Worm (Caenorhabditis elegans) whole organism, L2 larva: ENCODE measurements around the gene lin-39.

Source experiments
- C34F6.9 ChIP-seq: fragments of 150-350 bp; optimal IDR thresholded peaks from 2 replicates; lab custom pipeline; 2014; ENCODE audit warnings: missing biosample characterization, missing genetic modification characterization
- F13H6.1 ChIP-seq: sonication (generic microtip); optimal IDR thresholded peaks from 2 replicates; lab custom pipeline; 2016; ENCODE audit warnings: missing genetic modification characterization, missing compliant biosample characterization
- R02D3.7 ChIP-seq: fragments of 150-350 bp; optimal IDR thresholded peaks from 2 replicates; lab custom pipeline; 2014; ENCODE audit warnings: missing biosample characterization, missing genetic modification characterization
- Y55F3AM.14 ChIP-seq: fragments of 200-800 bp; sonication (Bioruptor generic); optimal IDR thresholded peaks from 2 replicates; lab custom pipeline; 2018; ENCODE audit warnings: mild to moderate bottlenecking, missing genetic modification characterization, missing compliant biosample characterization
- alr-1 ChIP-seq: fragments of 150-350 bp; optimal IDR thresholded peaks from 2 replicates; lab custom pipeline; 2014; ENCODE audit warnings: missing biosample characterization, missing genetic modification characterization
- aly-2 ChIP-seq: fragments of 150-350 bp; optimal IDR thresholded peaks from 2 replicates; lab custom pipeline; 2014; ENCODE audit warnings: missing biosample characterization, missing genetic modification characterization
- blmp-1 ChIP-seq: sonication (generic microtip); optimal IDR thresholded peaks from 2 replicates; lab custom pipeline; 2017; ENCODE audit warnings: missing genetic modification characterization, mild to moderate bottlenecking, missing compliant biosample characterization, antibody characterized with exemption, moderate library complexity; ENCODE audit not compliant: insufficient read depth
- ceh-16 ChIP-seq: fragments of 150-350 bp; optimal IDR thresholded peaks from 2 replicates; lab custom pipeline; 2014; ENCODE audit warnings: missing biosample characterization, missing genetic modification characterization
- crh-2 ChIP-seq: sonication (generic microtip); optimal IDR thresholded peaks from 2 replicates; lab custom pipeline; 2017; ENCODE audit warnings: missing biosample characterization, missing genetic modification characterization
- dmd-4 ChIP-seq: sonication (generic microtip); optimal IDR thresholded peaks from 2 replicates; lab custom pipeline; 2017; ENCODE audit warnings: missing biosample characterization, missing genetic modification characterization
- egl-27 ChIP-seq: sonication (generic microtip); optimal IDR thresholded peaks from 3 replicates; lab custom pipeline; 2017; ENCODE audit warnings: missing biosample characterization, missing genetic modification reagents, missing genetic modification characterization
- gmeb-1 ChIP-seq: fragments of 150-350 bp; optimal IDR thresholded peaks from 2 replicates; lab custom pipeline; 2014; ENCODE audit warnings: missing biosample characterization, missing genetic modification characterization
- lin-39 ChIP-seq: fragments of 150-350 bp; optimal IDR thresholded peaks from 2 replicates; lab custom pipeline; 2014; ENCODE audit warnings: missing biosample characterization, missing genetic modification reagents, missing genetic modification characterization
- lsy-2 ChIP-seq, 2 experiments: fragments of 150-350 bp in 1 of 2; sonication (generic microtip) in 1 of 2; optimal IDR thresholded peaks; 2 replicates each; lab custom pipeline; 2014 to 2017; ENCODE audit warnings: missing biosample characterization in 2 of 2, missing genetic modification characterization in 2 of 2
- mab-5 ChIP-seq: fragments of 150-350 bp; optimal IDR thresholded peaks from 2 replicates; lab custom pipeline; 2014; ENCODE audit warnings: missing biosample characterization, missing genetic modification characterization
- nhr-10 ChIP-seq: sonication (generic microtip); optimal IDR thresholded peaks from 2 replicates; lab custom pipeline; 2017; ENCODE audit warnings: missing biosample characterization, missing genetic modification characterization
- nhr-11 ChIP-seq: fragments of 150-350 bp; optimal IDR thresholded peaks from 2 replicates; lab custom pipeline; 2014; ENCODE audit warnings: missing biosample characterization, missing genetic modification characterization
- nhr-21 ChIP-seq: fragments of 150-350 bp; optimal IDR thresholded peaks from 2 replicates; lab custom pipeline; 2014; ENCODE audit warnings: missing biosample characterization, missing genetic modification characterization
- nhr-23 ChIP-seq: fragments of 150-350 bp; optimal IDR thresholded peaks from 2 replicates; lab custom pipeline; 2014; ENCODE audit warnings: missing biosample characterization, missing genetic modification reagents, missing genetic modification characterization
- nhr-237 ChIP-seq: fragments of 150-350 bp; optimal IDR thresholded peaks from 2 replicates; lab custom pipeline; 2014; ENCODE audit warnings: missing biosample characterization, missing genetic modification characterization
- nhr-25 ChIP-seq: fragments of 150-350 bp; sonication (generic microtip); optimal IDR thresholded peaks from 3 replicates; lab custom pipeline; 2014; ENCODE audit warnings: missing biosample characterization, missing genetic modification characterization
- nhr-6 ChIP-seq: fragments of 150-350 bp; optimal IDR thresholded peaks from 2 replicates; lab custom pipeline; 2014; ENCODE audit warnings: missing biosample characterization, missing genetic modification characterization
- nhr-77 ChIP-seq: fragments of 150-350 bp; optimal IDR thresholded peaks from 2 replicates; lab custom pipeline; 2014; ENCODE audit warnings: missing biosample characterization, missing genetic modification characterization
- peb-1 ChIP-seq: fragments of 150-350 bp; optimal IDR thresholded peaks from 2 replicates; lab custom pipeline; 2014; ENCODE audit warnings: missing biosample characterization, missing genetic modification characterization
- sem-4 ChIP-seq: fragments of 150-350 bp; optimal IDR thresholded peaks from 2 replicates; lab custom pipeline; 2014; ENCODE audit warnings: missing biosample characterization, missing genetic modification reagents, missing genetic modification characterization
- sma-3 ChIP-seq: sonication (generic microtip); optimal IDR thresholded peaks from 2 replicates; lab custom pipeline; 2016; ENCODE audit warnings: missing genetic modification reagents, missing genetic modification characterization, missing compliant biosample characterization
- sma-9 ChIP-seq, 2 experiments: fragments of 150-350 bp in 1 of 2; sonication (generic microtip) in 1 of 2; optimal IDR thresholded peaks; 2 replicates each; lab custom pipeline; 2014 to 2016; ENCODE audit warnings: missing genetic modification characterization in 2 of 2, mild to moderate bottlenecking in 1 of 2, missing biosample characterization in 1 of 2, missing compliant biosample characterization in 1 of 2, missing genetic modification reagents in 1 of 2, moderate library complexity in 1 of 2
- unc-39 ChIP-seq: fragments of 150-350 bp; optimal IDR thresholded peaks from 2 replicates; lab custom pipeline; 2014; ENCODE audit warnings: missing biosample characterization, missing genetic modification characterization
- unc-55 ChIP-seq: fragments of 150-350 bp; sonication (generic microtip); optimal IDR thresholded peaks from 3 replicates; lab custom pipeline; 2014; ENCODE audit warnings: missing biosample characterization, missing genetic modification reagents, missing genetic modification characterization
- unc-62 ChIP-seq: fragments of 150-350 bp; optimal IDR thresholded peaks from 2 replicates; lab custom pipeline; 2014; ENCODE audit warnings: missing biosample characterization, missing genetic modification reagents, missing genetic modification characterization
- zag-1 ChIP-seq: fragments of 150-350 bp; optimal IDR thresholded peaks from 2 replicates; lab custom pipeline; 2014; ENCODE audit warnings: missing biosample characterization, missing genetic modification characterization
- ztf-1 ChIP-seq: fragments of 200-800 bp; sonication (Bioruptor generic); conservative IDR thresholded peaks from 2 replicates; pipeline ENCODE4 v1.3.6; 2022; ENCODE audit warnings: missing genetic modification characterization, missing compliant biosample characterization
- ztf-4 ChIP-seq: fragments of 150-350 bp; optimal IDR thresholded peaks from 2 replicates; lab custom pipeline; 2014; ENCODE audit warnings: missing biosample characterization, missing genetic modification characterization

The lin-39 gene

ce11 chrIII:7557930-7558470 is 21.6 kb upstream of the lin-39 start:
- TF ChIP-seq alr-1 (tag; lab: Kevin White, UChicago) (no peak), R02D3.7 (no peak), lsy-2 (tag; optimal IDR thresholded peaks at IDR 0.05; lab: Kevin White, UChicago) (peak in 1 of 2 experiments; percentile 71), sma-3 (no peak), egl-27 (tag; lab: Kevin White, UChicago) (no peak), nhr-10 (tag; lab: Kevin White, UChicago) (no peak), sma-9 (GFP tag; optimal IDR thresholded peaks at IDR 0.05; lab: Kevin White, UChicago) (peak; percentile 11), sma-9 (tag; optimal IDR thresholded peaks at IDR 0.05; lab: Kevin White, UChicago) (no peak)

ce11 chrIII:7555360-7555759 is 18.9 kb upstream of the lin-39 start, which contains the start of gene ceh-13:
TSS of gene ceh-13 (plus strand) at chrIII:7555660.
- TF ChIP-seq peb-1 (no peak), lin-39 (tag; lab: Kevin White, UChicago) (no peak), zag-1 (no peak), nhr-11 (tag; lab: Kevin White, UChicago) (no peak), ceh-16 (no peak), nhr-10 (tag; lab: Kevin White, UChicago) (no peak), nhr-25 (tag; lab: Kevin White, UChicago) (no peak), blmp-1 (no peak), crh-2 (tag; lab: Kevin White, UChicago) (no peak), nhr-6 (tag; lab: Kevin White, UChicago) (no peak), unc-39 (no peak), mab-5 (tag; lab: Kevin White, UChicago) (no peak)
- TF ChIP-seq, all 48 proteins: peak for 0

ce11 chrIII:7554697-7555145 is 18.3 kb upstream of the lin-39 start:
- peak; percentile 64 for TF ChIP-seq unc-55 (GFP tag; lab: Kevin White, UChicago)
- peak; percentile 97 for TF ChIP-seq mab-5 (tag; lab: Kevin White, UChicago)
- peak; percentile 76 for TF ChIP-seq ceh-16
- TF ChIP-seq nhr-10 (tag; lab: Kevin White, UChicago), result no peak
- TF ChIP-seq nhr-25 (tag; lab: Kevin White, UChicago), result peak; percentile 15
- no peak for TF ChIP-seq aly-2 (tag; lab: Kevin White, UChicago)
- TF ChIP-seq sma-3, result peak; percentile 10
- TF ChIP-seq nhr-6 (tag; lab: Kevin White, UChicago), result no peak
- TF ChIP-seq Y55F3AM.14 (GFP tag; lab: Kevin White, UChicago), result peak; percentile 30
- TF ChIP-seq unc-62 (GFP tag; lab: Kevin White, UChicago), result peak; percentile 76
- TF ChIP-seq ztf-4 (tag; lab: Kevin White, UChicago), result peak; percentile 8
- peak; percentile 35 to 78 for TF ChIP-seq lsy-2 (tag; optimal IDR thresholded peaks at IDR 0.05; lab: Kevin White, UChicago)
- peak; percentile 14 for TF ChIP-seq sma-9 (GFP tag; optimal IDR thresholded peaks at IDR 0.05; lab: Kevin White, UChicago)
- no peak for TF ChIP-seq sma-9 (tag; optimal IDR thresholded peaks at IDR 0.05; lab: Kevin White, UChicago)

ce11 chrIII:7553693-7554226 is 17.3 kb upstream of the lin-39 start:
- TF ChIP-seq ztf-1 (GFP tag; lab: Robert Waterston, UW) (no peak), C34F6.9 (tag; lab: Kevin White, UChicago) (no peak), ztf-4 (tag; lab: Kevin White, UChicago) (no peak)

ce11 chrIII:7552859-7553258 is 16.4 kb upstream of the lin-39 start:
- TF ChIP-seq mab-5 (tag; lab: Kevin White, UChicago), result peak; percentile 69
- peak; percentile 10 to 54 for TF ChIP-seq lsy-2 (tag; optimal IDR thresholded peaks at IDR 0.05; lab: Kevin White, UChicago)
- no peak for TF ChIP-seq dmd-4 (tag; lab: Kevin White, UChicago)
- peak; percentile 81 for TF ChIP-seq unc-55 (GFP tag; lab: Kevin White, UChicago)

ce11 chrIII:7550979-7551378 is 14.5 kb upstream of the lin-39 start:
- TF ChIP-seq unc-39 (no peak), dmd-4 (tag; lab: Kevin White, UChicago) (no peak), sem-4 (tag; lab: Kevin White, UChicago) (no peak), ceh-16 (peak; percentile 94), nhr-21 (tag; lab: Kevin White, UChicago) (no peak), F13H6.1 (no peak), nhr-77 (tag; lab: Kevin White, UChicago) (no peak), lsy-2 (tag; optimal IDR thresholded peaks at IDR 0.05; lab: Kevin White, UChicago) (peak in 1 of 2 experiments; percentile 15), nhr-237 (tag; lab: Kevin White, UChicago) (no peak), gmeb-1 (no peak), nhr-23 (tag; lab: Kevin White, UChicago) (no peak)
- TF ChIP-seq, all 48 proteins: peak for 2
